Worm (Caenorhabditis elegans) whole organism, mixed stage, embryonic: ENCODE measurements around the gene Y45G5AM.4.

ENCODE experiments used
- M03D4.4 ChIP-seq: sonication (generic microtip); optimal IDR thresholded peaks from 2 replicates; lab custom pipeline; 2017; ENCODE audit warnings: mild to moderate bottlenecking, missing genetic modification characterization, missing compliant biosample characterization
- bed-3 ChIP-seq: fragments of 200-800 bp; sonication (Bioruptor generic); optimal IDR thresholded peaks from 3 replicates; lab custom pipeline; 2018; ENCODE audit warnings: mild to moderate bottlenecking, missing genetic modification characterization, moderate library complexity, missing compliant biosample characterization
- blmp-1 ChIP-seq: fragments of 150-350 bp; optimal IDR thresholded peaks from 2 replicates; lab custom pipeline; 2014; ENCODE audit warnings: missing biosample characterization, missing genetic modification characterization
- ceh-39 ChIP-seq: fragments of 150-350 bp; optimal IDR thresholded peaks from 2 replicates; lab custom pipeline; 2014; ENCODE audit warnings: missing biosample characterization, missing genetic modification characterization
- ceh-43 ChIP-seq: fragments of 200-800 bp; sonication (Bioruptor generic); optimal IDR thresholded peaks from 2 replicates; lab custom pipeline; 2018; ENCODE audit warnings: mild to moderate bottlenecking, missing genetic modification characterization, moderate library complexity, missing compliant biosample characterization
- ceh-83 ChIP-seq: fragments of 200-800 bp; sonication (Bioruptor generic); optimal IDR thresholded peaks from 2 replicates; lab custom pipeline; 2018; ENCODE audit warnings: mild to moderate bottlenecking, missing genetic modification characterization, missing compliant biosample characterization
- ces-1 ChIP-seq: fragments of 150-350 bp; optimal IDR thresholded peaks from 2 replicates; lab custom pipeline; 2014; ENCODE audit warnings: missing biosample characterization, missing genetic modification reagents, missing genetic modification characterization
- cnd-1 ChIP-seq: fragments of 200-800 bp; sonication (Bioruptor generic); optimal IDR thresholded peaks from 2 replicates; lab custom pipeline; 2018; ENCODE audit warnings: mild to moderate bottlenecking, missing genetic modification characterization, missing compliant biosample characterization
- drap-1 ChIP-seq: fragments of 200-800 bp; sonication (Bioruptor generic); optimal IDR thresholded peaks from 3 replicates; lab custom pipeline; 2018; ENCODE audit warnings: mild to moderate bottlenecking, missing genetic modification characterization, missing compliant biosample characterization
- elt-1 ChIP-seq: sonication (generic microtip); optimal IDR thresholded peaks from 2 replicates; lab custom pipeline; 2017; ENCODE audit warnings: missing genetic modification characterization, mild to moderate bottlenecking, missing compliant biosample characterization, antibody characterized with exemption, moderate library complexity, borderline replicate concordance; ENCODE audit not compliant: insufficient read depth
- elt-3 ChIP-seq: fragments of 150-350 bp; optimal IDR thresholded peaks from 2 replicates; lab custom pipeline; 2014; ENCODE audit warnings: missing biosample characterization, missing genetic modification characterization
- flh-1 ChIP-seq: fragments of 200-800 bp; sonication (Bioruptor generic); optimal IDR thresholded peaks from 2 replicates; lab custom pipeline; 2018; ENCODE audit warnings: mild to moderate bottlenecking, missing genetic modification characterization, moderate library complexity, missing compliant biosample characterization
- ham-2 ChIP-seq: fragments of 200-800 bp; sonication (Bioruptor generic); optimal IDR thresholded peaks from 2 replicates; lab custom pipeline; 2018; ENCODE audit warnings: mild to moderate bottlenecking, missing genetic modification characterization, missing compliant biosample characterization
- hlh-1 ChIP-seq: fragments of 150-350 bp; optimal IDR thresholded peaks from 2 replicates; lab custom pipeline; 2014; ENCODE audit warnings: missing biosample characterization, missing genetic modification reagents, missing genetic modification characterization
- lin-13 ChIP-seq: fragments of 150-350 bp; optimal IDR thresholded peaks from 2 replicates; lab custom pipeline; 2014; ENCODE audit warnings: missing biosample characterization, missing genetic modification characterization
- lin-32 ChIP-seq: fragments of 200-800 bp; sonication (Bioruptor generic); optimal IDR thresholded peaks from 2 replicates; lab custom pipeline; 2018; ENCODE audit warnings: mild to moderate bottlenecking, missing genetic modification characterization, missing compliant biosample characterization
- lsy-2 ChIP-seq: fragments of 150-350 bp; optimal IDR thresholded peaks from 2 replicates; lab custom pipeline; 2014; ENCODE audit warnings: missing biosample characterization, missing genetic modification characterization
- mab-5 ChIP-seq: fragments of 150-350 bp; optimal IDR thresholded peaks from 2 replicates; lab custom pipeline; 2014; ENCODE audit warnings: missing biosample characterization, missing genetic modification characterization
- mep-1 ChIP-seq: fragments of 150-350 bp; optimal IDR thresholded peaks from 2 replicates; lab custom pipeline; 2017; ENCODE audit warnings: missing biosample characterization, missing genetic modification reagents, missing genetic modification characterization, inconsistent platforms
- mls-2 ChIP-seq: sonication (generic microtip); optimal IDR thresholded peaks from 2 replicates; lab custom pipeline; 2016; ENCODE audit warnings: mild to moderate bottlenecking, missing genetic modification characterization, moderate library complexity, missing compliant biosample characterization
- nhr-12 ChIP-seq: fragments of 150-350 bp; optimal IDR thresholded peaks from 2 replicates; lab custom pipeline; 2014; ENCODE audit warnings: missing biosample characterization, missing genetic modification characterization
- nhr-2 ChIP-seq: fragments of 150-350 bp; optimal IDR thresholded peaks from 2 replicates; lab custom pipeline; 2014; ENCODE audit warnings: missing biosample characterization, missing genetic modification characterization
- nhr-237 ChIP-seq: fragments of 150-350 bp; optimal IDR thresholded peaks from 2 replicates; lab custom pipeline; 2014; ENCODE audit warnings: missing biosample characterization, missing genetic modification characterization
- nhr-28 ChIP-seq: fragments of 150-350 bp; optimal IDR thresholded peaks from 2 replicates; lab custom pipeline; 2014; ENCODE audit warnings: missing biosample characterization, missing genetic modification characterization
- nhr-76 ChIP-seq: sonication (generic microtip); optimal IDR thresholded peaks from 2 replicates; lab custom pipeline; 2017; ENCODE audit warnings: missing biosample characterization, missing genetic modification characterization
- pha-4 ChIP-seq: fragments of 150-350 bp; optimal IDR thresholded peaks from 2 replicates; lab custom pipeline; 2018; ENCODE audit warnings: missing biosample characterization, missing genetic modification reagents, missing genetic modification characterization
- sem-2 ChIP-seq: fragments of 200-800 bp; sonication (Bioruptor generic); optimal IDR thresholded peaks from 2 replicates; lab custom pipeline; 2018; ENCODE audit warnings: mild to moderate bottlenecking, missing genetic modification characterization, missing compliant biosample characterization
- snpc-4 ChIP-seq: fragments of 150-350 bp; optimal IDR thresholded peaks from 2 replicates; lab custom pipeline; 2014; ENCODE audit warnings: missing biosample characterization, missing genetic modification characterization
- sptf-1 ChIP-seq: sonication (generic microtip); optimal IDR thresholded peaks from 2 replicates; lab custom pipeline; 2017; ENCODE audit warnings: mild to moderate bottlenecking, missing genetic modification characterization, moderate library complexity, missing compliant biosample characterization
- tbx-8 ChIP-seq: fragments of 200-800 bp; sonication (Bioruptor generic); optimal IDR thresholded peaks from 2 replicates; lab custom pipeline; 2018; ENCODE audit warnings: mild to moderate bottlenecking, missing genetic modification characterization, moderate library complexity, missing compliant biosample characterization
- unc-120 ChIP-seq: sonication (generic microtip); optimal IDR thresholded peaks from 2 replicates; lab custom pipeline; 2017; ENCODE audit warnings: missing genetic modification characterization, missing compliant biosample characterization; ENCODE audit not compliant: poor library complexity, severe bottlenecking
- unc-39 ChIP-seq: fragments of 150-350 bp; optimal IDR thresholded peaks from 2 replicates; lab custom pipeline; 2014; ENCODE audit warnings: missing biosample characterization, missing genetic modification characterization
- unc-62 ChIP-seq: fragments of 150-350 bp; optimal IDR thresholded peaks from 2 replicates; lab custom pipeline; 2014; ENCODE audit warnings: missing biosample characterization, missing genetic modification reagents, missing genetic modification characterization
- zip-8 ChIP-seq: fragments of 150-350 bp; optimal IDR thresholded peaks from 2 replicates; lab custom pipeline; 2014; ENCODE audit warnings: missing biosample characterization, missing genetic modification characterization
- ztf-11 ChIP-seq: fragments of 150-350 bp; optimal IDR thresholded peaks from 2 replicates; lab custom pipeline; 2014; ENCODE audit warnings: missing biosample characterization, missing genetic modification characterization

Y45G5AM.4 gene

ce11 chrV:4134728-4135127 lies 28.3 kb upstream of the Y45G5AM.4 start, which contains the start of gene lgc-1:
Gene lgc-1, plus strand, starts transcription at chrV:4135028.
- TF ChIP-seq nhr-2 (tag; lab: Kevin White, UChicago): no peak
- no peak for TF ChIP-seq ceh-83 (GFP tag; lab: Kevin White, UChicago)
- TF ChIP-seq mab-5 (tag; lab: Kevin White, UChicago): no peak
- TF ChIP-seq nhr-12: no peak
- TF ChIP-seq snpc-4 (tag; lab: Kevin White, UChicago): no peak
- TF ChIP-seq nhr-76 (tag; lab: Kevin White, UChicago): no peak
- no peak for TF ChIP-seq tbx-8 (GFP tag; lab: Kevin White, UChicago)
- TF ChIP-seq ceh-39: no peak
- no peak for TF ChIP-seq unc-120 (tag; lab: Kevin White, UChicago)

- TF ChIP-seq unc-120 (tag; lab: Kevin White, UChicago) (no peak), flh-1 (GFP tag; lab: Kevin White, UChicago) (no peak), zip-8 (tag; lab: Kevin White, UChicago) (no peak), bed-3 (GFP tag; lab: Kevin White, UChicago) (no peak), lin-13 (tag; lab: Kevin White, UChicago) (no peak), ceh-43 (no peak), nhr-28 (tag; lab: Kevin White, UChicago) (no peak), lsy-2 (no peak), sptf-1 (tag; lab: Kevin White, UChicago) (no peak), nhr-76 (tag; lab: Kevin White, UChicago) (no peak), ceh-39 (no peak), ham-2 (GFP tag; lab: Kevin White, UChicago) (no peak), unc-39 (tag; lab: Kevin White, UChicago) (no peak), hlh-1 (tag; lab: Kevin White, UChicago) (no peak), snpc-4 (tag; lab: Kevin White, UChicago) (no peak), nhr-237 (tag; lab: Kevin White, UChicago) (no peak), nhr-2 (tag; lab: Kevin White, UChicago) (no peak)
Observed at ce11 chrV:4138688-4139087, 24.3 kb upstream of the Y45G5AM.4 start, which contains the start of gene lgc-29. Gene lgc-29, plus strand, starts transcription at chrV:4138988.

- TF ChIP-seq ham-2 (GFP tag; lab: Kevin White, UChicago): no peak
- no peak for TF ChIP-seq lin-32
- TF ChIP-seq mab-5 (tag; lab: Kevin White, UChicago): no peak
- no peak for TF ChIP-seq sptf-1 (tag; lab: Kevin White, UChicago)
- TF ChIP-seq cnd-1 (tag; lab: Kevin White, UChicago): no peak
- TF ChIP-seq lin-13 (tag; lab: Kevin White, UChicago): no peak
- TF ChIP-seq elt-1: no peak
- no peak for TF ChIP-seq nhr-76 (tag; lab: Kevin White, UChicago)
- TF ChIP-seq bed-3 (GFP tag; lab: Kevin White, UChicago): peak; percentile 32
- TF ChIP-seq M03D4.4 (tag; lab: Kevin White, UChicago): no peak
- TF ChIP-seq drap-1 (GFP tag; lab: Kevin White, UChicago): no peak
- TF ChIP-seq nhr-12: no peak
- no peak for TF ChIP-seq pha-4 (tag; lab: Kevin White, UChicago)
- TF ChIP-seq mls-2: no peak
- TF ChIP-seq ces-1: peak; percentile 70
- TF ChIP-seq mep-1 (tag; lab: Kevin White, UChicago): peak; percentile 39
- no peak for TF ChIP-seq snpc-4 (tag; lab: Kevin White, UChicago)
- no peak for TF ChIP-seq unc-120 (tag; lab: Kevin White, UChicago)
- TF ChIP-seq ztf-11 (tag; lab: Kevin White, UChicago): no peak
- no peak for TF ChIP-seq sem-2 (GFP tag; lab: Kevin White, UChicago)
- no peak for TF ChIP-seq nhr-2 (tag; lab: Kevin White, UChicago)
- TF ChIP-seq zip-8 (tag; lab: Kevin White, UChicago): no peak
- no peak for TF ChIP-seq unc-39 (tag; lab: Kevin White, UChicago)
- TF ChIP-seq ceh-83 (GFP tag; lab: Kevin White, UChicago): no peak
- TF ChIP-seq nhr-28 (tag; lab: Kevin White, UChicago): no peak
- peak; percentile 32 for TF ChIP-seq ceh-39
- TF ChIP-seq hlh-1 (tag; lab: Kevin White, UChicago): no peak
- TF ChIP-seq lsy-2: peak; percentile 35
- no peak for TF ChIP-seq flh-1 (GFP tag; lab: Kevin White, UChicago)
- TF ChIP-seq unc-62: no peak
- TF ChIP-seq tbx-8 (GFP tag; lab: Kevin White, UChicago): no peak
- TF ChIP-seq blmp-1 (tag; lab: Kevin White, UChicago): no peak
- TF ChIP-seq elt-3 (tag; lab: Kevin White, UChicago): no peak
- TF ChIP-seq ceh-43: no peak
- peak; percentile 9 for TF ChIP-seq nhr-237 (tag; lab: Kevin White, UChicago)
Observed at ce11 chrV:4143034-4143433, 20.0 kb upstream of the Y45G5AM.4 start.
